Comparison of ENCODE assay signal across 1 worm cellular context in genomic region chrV:3523262-3523661, ce11.
TF ChIP-seq lines count a peak whose summit lies in the region.

irg-1 (plus strand) TSS chrV:3523587.

TF ChIP-seq in whole organism, L4 larva, 104 proteins besides CTCF, POLR2A, EP300 and RAD21 (continued from another document):
- TF ChIP-seq nhr-42 (GFP tag; IDR thresholded peaks at IDR 0.05; lab: Robert Waterston, UW) (no peak), daf-12 (tag; optimal IDR thresholded peaks at IDR 0.05; lab: Kevin White, UChicago) (no peak), ceh-62 (tag; optimal IDR thresholded peaks at IDR 0.05; lab: Kevin White, UChicago) (no peak), F37D6.2 (tag; optimal IDR thresholded peaks at IDR 0.05; lab: Kevin White, UChicago) (no peak), T26A8.4 (GFP tag; IDR thresholded peaks at IDR 0.05; lab: Robert Waterston, UW) (no peak), nhr-111 (GFP tag; optimal IDR thresholded peaks at IDR 0.05; lab: Kevin White, UChicago) (no peak), daf-19 (GFP tag; conservative IDR thresholded peaks at IDR 0.05; lab: Robert Waterston, UW) (no peak), F44E2.7 (GFP tag; IDR thresholded peaks at IDR 0.05; lab: Robert Waterston, UW) (no peak), daf-16 (GFP tag; optimal IDR thresholded peaks at IDR 0.05; lab: Kevin White, UChicago) (no peak), daf-16 (tag; optimal IDR thresholded peaks at IDR 0.05; lab: Kevin White, UChicago) (peak; percentile 72), unc-62 (GFP tag; optimal IDR thresholded peaks at IDR 0.05 in 1 of 2; lab: Kevin White, UChicago) (peak in 1 of 2 experiments; percentile 27), unc-62 (tag; optimal IDR thresholded peaks at IDR 0.05; lab: Kevin White, UChicago) (no peak), dmd-9 (GFP tag; IDR thresholded peaks at IDR 0.05; lab: Robert Waterston, UW) (no peak)
TF ChIP-seq in whole organism, L4 larva: peak in this region for 7.
